Worm (Caenorhabditis elegans): Measurements from ENCODE around the gene mcm-2.

Gene mcm-2

DNA sequence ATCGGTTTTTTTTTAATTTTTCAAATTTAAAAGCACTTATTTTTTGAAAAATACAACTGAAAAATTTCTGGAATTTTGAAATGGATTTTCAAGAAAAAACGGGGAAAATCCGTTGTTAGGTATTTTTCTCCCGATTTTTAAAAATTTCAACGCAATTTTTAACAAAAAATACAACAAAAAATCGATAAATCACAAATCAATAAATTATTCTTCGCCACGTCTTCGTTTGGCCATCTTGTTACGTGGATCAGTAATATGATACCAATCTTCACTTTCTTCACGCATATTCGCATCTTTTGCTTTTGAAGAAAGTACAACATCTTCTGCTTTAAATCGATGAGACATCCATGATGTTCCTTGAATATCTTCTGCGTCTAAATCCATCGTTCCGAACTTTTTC is 22.3 kb upstream of the mcm-2 start:
- TF ChIP-seq tbx-37 (GFP tag; conservative IDR thresholded peaks at IDR 0.05) = no peak
- no peak for TF ChIP-seq pes-1 (GFP tag; IDR thresholded peaks at IDR 0.05)
- no peak for TF ChIP-seq B0310.2 (tag; optimal IDR thresholded peaks at IDR 0.05)
- TF ChIP-seq ceh-36 (tag; optimal IDR thresholded peaks at IDR 0.05) = no peak
- no peak for TF ChIP-seq aly-1 (tag; optimal IDR thresholded peaks at IDR 0.05)
- TF ChIP-seq ama-1 (optimal IDR thresholded peaks at IDR 0.05) = no peak
- no peak for TF ChIP-seq tbx-11 (GFP tag; IDR thresholded peaks at IDR 0.05)
- no peak for TF ChIP-seq ceh-13 (GFP tag; optimal IDR thresholded peaks at IDR 0.05)
- no peak for TF ChIP-seq tra-4 (tag; optimal IDR thresholded peaks at IDR 0.05)

DNA sequence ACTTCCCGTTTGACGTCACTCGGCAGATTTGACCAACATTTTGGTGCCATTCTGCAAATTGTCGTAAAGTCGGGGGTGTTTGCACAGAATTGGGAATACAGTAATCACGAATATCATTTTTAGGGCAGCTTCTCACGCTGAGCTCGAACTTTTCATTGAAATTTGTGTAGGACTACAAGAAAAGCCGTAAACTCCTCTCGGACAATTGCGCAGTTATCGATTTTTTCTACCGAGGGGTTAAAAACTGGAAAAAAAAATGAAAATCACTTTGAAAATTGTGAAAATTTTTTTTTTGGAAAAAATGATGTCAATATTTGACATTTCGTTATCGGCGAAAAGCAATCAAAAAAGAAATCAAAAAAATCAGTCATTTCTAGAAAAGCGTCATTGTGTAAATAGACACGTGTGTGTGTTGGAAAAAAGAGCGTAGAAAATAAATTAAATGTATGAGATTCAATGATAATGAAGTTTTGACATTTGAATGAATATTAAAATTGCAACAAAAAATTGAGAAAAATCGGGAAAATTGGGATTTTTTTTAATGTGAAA is 21.3 kb upstream of the mcm-2 start, which contains the start of gene Y17G7B.8:
Gene Y17G7B.8, minus strand, starts transcription at position 51 of the 549 bp plus-strand sequence.
- TF ChIP-seq F13C5.2 (tag; optimal IDR thresholded peaks at IDR 0.05) (no peak), ceh-13 (GFP tag; optimal IDR thresholded peaks at IDR 0.05) (no peak)

- TF ChIP-seq ceh-13 (GFP tag; optimal IDR thresholded peaks at IDR 0.05) (no peak), F13C5.2 (tag; optimal IDR thresholded peaks at IDR 0.05) (peak; percentile 22), hmbx-1 (tag; optimal IDR thresholded peaks at IDR 0.05) (no peak), scrt-1 (GFP tag; IDR thresholded peaks at IDR 0.05) (no peak)
Measured at ce11 chrII:12023315-12023878, 17.0 kb upstream of the mcm-2 start, which contains the start of gene Y17G7B.12. Gene Y17G7B.12, plus strand, starts transcription at chrII:12023861.

DNA sequence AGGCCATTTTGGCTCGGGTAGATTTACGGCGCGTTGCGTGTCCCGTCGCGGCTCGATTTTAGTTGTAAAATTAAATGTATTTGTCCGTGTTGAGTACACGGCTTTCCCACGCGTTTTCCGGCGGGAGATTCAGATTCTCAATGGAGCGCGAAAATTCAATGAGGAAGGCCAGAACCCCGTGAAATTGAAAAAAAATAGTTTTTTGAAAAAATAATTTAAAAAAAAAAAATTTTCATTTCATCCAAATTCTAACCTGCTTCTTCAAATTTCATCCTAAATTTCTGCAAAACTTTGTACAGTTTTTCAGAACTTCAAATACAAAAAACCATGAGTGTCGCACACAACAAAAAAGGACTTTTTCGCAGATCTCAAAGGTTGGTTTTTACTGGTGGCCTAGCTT is 2.3 kb upstream of the mcm-2 start, which contains the start of gene glb-29:
Gene glb-29, plus strand, starts transcription at position 301 of the 400 bp plus-strand sequence.
- no peak for TF ChIP-seq tbx-11 (GFP tag; IDR thresholded peaks at IDR 0.05)
- TF ChIP-seq hmg-4 (GFP tag; optimal IDR thresholded peaks at IDR 0.05) = no peak
- TF ChIP-seq tbx-37 (GFP tag; conservative IDR thresholded peaks at IDR 0.05) = no peak
- TF ChIP-seq scrt-1 (GFP tag; IDR thresholded peaks at IDR 0.05) = no peak
- TF ChIP-seq ets-7 (tag; optimal IDR thresholded peaks at IDR 0.05) = no peak
- TF ChIP-seq sea-1 (GFP tag; conservative IDR thresholded peaks at IDR 0.05) = no peak
- TF ChIP-seq tra-4 (tag; optimal IDR thresholded peaks at IDR 0.05) = no peak
- TF ChIP-seq pes-1 (GFP tag; IDR thresholded peaks at IDR 0.05) = no peak
- no peak for TF ChIP-seq ceh-36 (tag; optimal IDR thresholded peaks at IDR 0.05)
- TF ChIP-seq ceh-13 (GFP tag; optimal IDR thresholded peaks at IDR 0.05) = no peak
- TF ChIP-seq B0310.2 (tag; optimal IDR thresholded peaks at IDR 0.05) = no peak
- no peak for TF ChIP-seq F13C5.2 (tag; optimal IDR thresholded peaks at IDR 0.05)
- no peak for TF ChIP-seq ama-1 (optimal IDR thresholded peaks at IDR 0.05)
- no peak for TF ChIP-seq flt-1 (GFP tag; IDR thresholded peaks at IDR 0.05)

ce11 chrII:12005981-12006380 is 444 bp downstream of the mcm-2 start:
- no peak for TF ChIP-seq ama-1 (optimal IDR thresholded peaks at IDR 0.05)
- no peak for TF ChIP-seq B0310.2 (tag; optimal IDR thresholded peaks at IDR 0.05)
- TF ChIP-seq flt-1 (GFP tag; IDR thresholded peaks at IDR 0.05) = no peak
- no peak for TF ChIP-seq hmbx-1 (tag; optimal IDR thresholded peaks at IDR 0.05)
- TF ChIP-seq F13C5.2 (tag; optimal IDR thresholded peaks at IDR 0.05) = no peak
- TF ChIP-seq scrt-1 (GFP tag; IDR thresholded peaks at IDR 0.05) = no peak
- no peak for TF ChIP-seq ets-7 (tag; optimal IDR thresholded peaks at IDR 0.05)
- TF ChIP-seq tbx-37 (GFP tag; conservative IDR thresholded peaks at IDR 0.05) = no peak
- TF ChIP-seq pes-1 (GFP tag; IDR thresholded peaks at IDR 0.05) = no peak
- TF ChIP-seq sea-1 (GFP tag; conservative IDR thresholded peaks at IDR 0.05) = no peak
- TF ChIP-seq tbx-11 (GFP tag; IDR thresholded peaks at IDR 0.05) = no peak
- TF ChIP-seq hmg-4 (GFP tag; optimal IDR thresholded peaks at IDR 0.05) = no peak

DNA sequence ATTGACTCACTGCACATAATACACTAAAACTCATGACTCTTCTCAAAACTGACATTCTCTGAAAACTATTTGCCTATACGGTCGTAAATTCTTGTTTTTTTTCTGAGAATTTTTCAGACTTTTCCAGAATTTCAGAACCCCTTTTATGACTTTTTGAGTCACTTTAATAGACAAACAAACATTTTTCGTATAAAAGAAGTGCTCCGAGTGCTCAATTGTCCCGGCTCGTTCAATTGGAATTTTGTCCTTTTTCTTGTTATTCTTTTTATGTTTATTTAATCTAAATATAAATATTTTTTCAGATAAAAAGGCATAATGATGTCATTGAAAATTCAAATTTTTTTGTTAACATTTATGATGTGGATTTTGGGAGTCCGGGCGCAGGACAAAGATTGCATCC is 7.5 kb downstream of the mcm-2 start, which contains the start of gene Y17G7B.23:
Gene Y17G7B.23, plus strand, starts transcription at position 301 of the 400 bp plus-strand sequence.
- TF ChIP-seq aly-1 (tag; optimal IDR thresholded peaks at IDR 0.05) (no peak), tbx-37 (GFP tag; conservative IDR thresholded peaks at IDR 0.05) (no peak), sea-1 (GFP tag; conservative IDR thresholded peaks at IDR 0.05) (no peak), hmbx-1 (tag; optimal IDR thresholded peaks at IDR 0.05) (no peak), ceh-36 (tag; optimal IDR thresholded peaks at IDR 0.05) (no peak), flt-1 (GFP tag; IDR thresholded peaks at IDR 0.05) (no peak), F13C5.2 (tag; optimal IDR thresholded peaks at IDR 0.05) (no peak), tra-4 (tag; optimal IDR thresholded peaks at IDR 0.05) (no peak)

- no peak for TF ChIP-seq aly-1 (tag; optimal IDR thresholded peaks at IDR 0.05)
- no peak for TF ChIP-seq ets-7 (tag; optimal IDR thresholded peaks at IDR 0.05)
- no peak for TF ChIP-seq hmg-4 (GFP tag; optimal IDR thresholded peaks at IDR 0.05)
- TF ChIP-seq ceh-36 (tag; optimal IDR thresholded peaks at IDR 0.05) = no peak
- TF ChIP-seq ceh-13 (GFP tag; optimal IDR thresholded peaks at IDR 0.05) = no peak
- TF ChIP-seq B0310.2 (tag; optimal IDR thresholded peaks at IDR 0.05) = no peak
- TF ChIP-seq scrt-1 (GFP tag; IDR thresholded peaks at IDR 0.05) = no peak
- no peak for TF ChIP-seq F13C5.2 (tag; optimal IDR thresholded peaks at IDR 0.05)
- no peak for TF ChIP-seq ama-1 (optimal IDR thresholded peaks at IDR 0.05)
- no peak for TF ChIP-seq hnd-1 (tag; optimal IDR thresholded peaks at IDR 0.05)
- no peak for TF ChIP-seq tbx-37 (GFP tag; conservative IDR thresholded peaks at IDR 0.05)
- no peak for TF ChIP-seq sea-1 (GFP tag; conservative IDR thresholded peaks at IDR 0.05)
- TF ChIP-seq flt-1 (GFP tag; IDR thresholded peaks at IDR 0.05) = no peak
- no peak for TF ChIP-seq hmbx-1 (tag; optimal IDR thresholded peaks at IDR 0.05)
- TF ChIP-seq tra-4 (tag; optimal IDR thresholded peaks at IDR 0.05) = no peak
- TF ChIP-seq tbx-11 (GFP tag; IDR thresholded peaks at IDR 0.05) = no peak
Measured at ce11 chrII:11994940-11995339, 11.5 kb downstream of the mcm-2 start.

ce11 chrII:11992701-11993100 is 13.7 kb downstream of the mcm-2 start, which contains the start of gene dhps-1:
Gene dhps-1, plus strand, starts transcription at chrII:11993001.
- TF ChIP-seq ets-7 (tag; optimal IDR thresholded peaks at IDR 0.05) (no peak), hnd-1 (tag; optimal IDR thresholded peaks at IDR 0.05) (no peak), flt-1 (GFP tag; IDR thresholded peaks at IDR 0.05) (no peak), ceh-13 (GFP tag; optimal IDR thresholded peaks at IDR 0.05) (no peak), pes-1 (GFP tag; IDR thresholded peaks at IDR 0.05) (no peak), ceh-36 (tag; optimal IDR thresholded peaks at IDR 0.05) (no peak), sea-1 (GFP tag; conservative IDR thresholded peaks at IDR 0.05) (no peak), B0310.2 (tag; optimal IDR thresholded peaks at IDR 0.05) (no peak), F13C5.2 (tag; optimal IDR thresholded peaks at IDR 0.05) (no peak), hmbx-1 (tag; optimal IDR thresholded peaks at IDR 0.05) (no peak)

Measured in whole organism, early embryonic.